Worm (Caenorhabditis elegans) whole organism, early embryonic: ENCODE results near the gene ccd-5.

Experiments used
- aly-1 ChIP-seq: sonication (generic microtip); optimal IDR thresholded peaks from 2 replicates; lab custom pipeline; 2016; ENCODE audit warnings: missing genetic modification characterization, missing compliant biosample characterization
- ama-1 ChIP-seq: fragments of 150-350 bp; optimal IDR thresholded peaks from 2 replicates; lab custom pipeline; 2014
- ceh-13 ChIP-seq: fragments of 200-800 bp; sonication (Bioruptor generic); optimal IDR thresholded peaks from 2 replicates; lab custom pipeline; 2018; ENCODE audit warnings: mild to moderate bottlenecking, missing genetic modification characterization, missing compliant biosample characterization
- ets-7 ChIP-seq: sonication (generic microtip); optimal IDR thresholded peaks from 2 replicates; lab custom pipeline; 2016; ENCODE audit warnings: missing genotype, missing genetic modification characterization, missing compliant biosample characterization
- flt-1 ChIP-seq: fragments of 200-800 bp; sonication (Bioruptor generic); IDR thresholded peaks from 2 replicates; pipeline ENCODE4 v1.3.6; 2022; ENCODE audit warnings: missing genetic modification characterization, missing compliant biosample characterization
- hmbx-1 ChIP-seq: sonication (generic microtip); optimal IDR thresholded peaks from 2 replicates; lab custom pipeline; 2016; ENCODE audit warnings: mild to moderate bottlenecking, missing genetic modification characterization, missing compliant biosample characterization
- scrt-1 ChIP-seq: fragments of 200-800 bp; sonication (Bioruptor generic); IDR thresholded peaks from 2 replicates; pipeline ENCODE4 v1.3.6; 2022; ENCODE audit warnings: missing genetic modification characterization, missing compliant biosample characterization
- sea-1 ChIP-seq: fragments of 200-800 bp; sonication (Bioruptor generic); conservative IDR thresholded peaks from 2 replicates; pipeline ENCODE4 v1.3.6; 2022; ENCODE audit warnings: missing genetic modification characterization, missing compliant biosample characterization
- tbx-11 ChIP-seq: fragments of 200-800 bp; sonication (Bioruptor generic); IDR thresholded peaks from 2 replicates; pipeline ENCODE4 v1.3.6; 2022; ENCODE audit warnings: missing genetic modification characterization, missing compliant biosample characterization

ce11 chrX:2551450-2551849 is 21.0 kb downstream of the ccd-5 start:
- no peak for TF ChIP-seq hmbx-1
- no peak for TF ChIP-seq ama-1 (lab: Kevin White, UChicago)
- TF ChIP-seq flt-1 (GFP tag; lab: Robert Waterston, UW) = no peak
- TF ChIP-seq ceh-13 (GFP tag; lab: Kevin White, UChicago) = no peak
- no peak for TF ChIP-seq scrt-1 (GFP tag; lab: Robert Waterston, UW)
- TF ChIP-seq aly-1 (tag; lab: Kevin White, UChicago) = no peak
- no peak for TF ChIP-seq tbx-11 (GFP tag; lab: Robert Waterston, UW)
- TF ChIP-seq sea-1 (GFP tag; lab: Robert Waterston, UW) = no peak
- TF ChIP-seq ets-7 = no peak
